Worm (Caenorhabditis elegans) whole organism, L2 larva: ENCODE data around the gene fbxb-53.

Experiments
- R02D3.7 ChIP-seq: fragments of 150-350 bp; optimal IDR thresholded peaks from 2 replicates; lab custom pipeline; 2014; ENCODE audit warnings: missing biosample characterization, missing genetic modification characterization
- crh-2 ChIP-seq: sonication (generic microtip); optimal IDR thresholded peaks from 2 replicates; lab custom pipeline; 2017; ENCODE audit warnings: missing biosample characterization, missing genetic modification characterization
- egl-27 ChIP-seq: sonication (generic microtip); optimal IDR thresholded peaks from 3 replicates; lab custom pipeline; 2017; ENCODE audit warnings: missing biosample characterization, missing genetic modification reagents, missing genetic modification characterization
- elt-1 ChIP-seq: fragments of 150-350 bp; optimal IDR thresholded peaks from 2 replicates; lab custom pipeline; 2014; ENCODE audit warnings: missing biosample characterization, missing genetic modification characterization
- elt-3 ChIP-seq: sonication (generic microtip); optimal IDR thresholded peaks from 2 replicates; lab custom pipeline; 2017; ENCODE audit warnings: missing biosample characterization, missing genetic modification characterization
- fos-1 ChIP-seq: fragments of 150-350 bp; optimal IDR thresholded peaks from 2 replicates; lab custom pipeline; 2014; ENCODE audit warnings: missing biosample characterization, missing genetic modification characterization
- lin-11 ChIP-seq: fragments of 150-350 bp; sonication (generic microtip); optimal IDR thresholded peaks from 2 replicates; lab custom pipeline; 2014; ENCODE audit warnings: missing biosample characterization, missing genetic modification characterization, inconsistent platforms, mixed read lengths
- lin-39 ChIP-seq: fragments of 150-350 bp; optimal IDR thresholded peaks from 2 replicates; lab custom pipeline; 2014; ENCODE audit warnings: missing biosample characterization, missing genetic modification reagents, missing genetic modification characterization
- nhr-25 ChIP-seq: fragments of 150-350 bp; sonication (generic microtip); optimal IDR thresholded peaks from 3 replicates; lab custom pipeline; 2014; ENCODE audit warnings: missing biosample characterization, missing genetic modification characterization
- skn-1 ChIP-seq: sonication (generic microtip); optimal IDR thresholded peaks from 2 replicates; lab custom pipeline; 2017; ENCODE audit warnings: missing biosample characterization, missing genetic modification characterization
- unc-62 ChIP-seq: fragments of 150-350 bp; optimal IDR thresholded peaks from 2 replicates; lab custom pipeline; 2014; ENCODE audit warnings: missing biosample characterization, missing genetic modification reagents, missing genetic modification characterization
- zag-1 ChIP-seq: fragments of 150-350 bp; optimal IDR thresholded peaks from 2 replicates; lab custom pipeline; 2014; ENCODE audit warnings: missing biosample characterization, missing genetic modification characterization
- ztf-1 ChIP-seq: fragments of 200-800 bp; sonication (Bioruptor generic); conservative IDR thresholded peaks from 2 replicates; pipeline ENCODE4 v1.3.6; 2022; ENCODE audit warnings: missing genetic modification characterization, missing compliant biosample characterization

ce11 chrII:1731932-1732331 lies 24.8 kb upstream of the fbxb-53 start, which contains the start of gene ceh-82:
- TF ChIP-seq unc-62 (GFP tag; lab: Kevin White, UChicago) (no peak), elt-1 (tag; lab: Kevin White, UChicago) (no peak), skn-1 (tag; lab: Kevin White, UChicago) (no peak), R02D3.7 (no peak), lin-39 (no peak), zag-1 (tag; lab: Kevin White, UChicago) (no peak), fos-1 (tag; lab: Kevin White, UChicago) (no peak), egl-27 (tag; lab: Kevin White, UChicago) (no peak), ztf-1 (GFP tag; lab: Robert Waterston, UW) (no peak), elt-3 (tag; lab: Kevin White, UChicago) (no peak), crh-2 (tag; lab: Kevin White, UChicago) (no peak), lin-11 (no peak), nhr-25 (tag; lab: Kevin White, UChicago) (no peak)
